Fruit fly (Drosophila melanogaster) S2 (cell line): Measurements from ENCODE around the gene CG14715.

ENCODE experiments used
- CG8478 ChIP-seq: fragments of >200 bp; optimal IDR thresholded peaks from 2 replicates; lab custom pipeline; 2018
- CTCF ChIP-seq, 2 experiments: fragments of >200 bp; optimal IDR thresholded peaks; 2 replicates each; lab custom pipeline; 2018

dm6 chr3R:11655873-11656374 lies 18.1 kb upstream of the CG14715 start, which contains the start of gene CG42327:
- TF ChIP-seq CTCF (optimal IDR thresholded peaks at IDR 0.05; lab: Kevin White, UChicago) (no peak), CG8478 (lab: Kevin White, UChicago) (no peak)
